Worm (Caenorhabditis elegans) whole organism, young adult: Measurements from ENCODE around the gene C54E4.12.

Experiments
- bed-2 ChIP-seq: fragments of 200-800 bp; sonication (Bioruptor generic); IDR thresholded peaks from 2 replicates; pipeline ENCODE4 v1.3.6; 2022; ENCODE audit warnings: missing genetic modification reagents, missing genetic modification characterization, missing compliant biosample characterization
- ceh-58 ChIP-seq: fragments of 200-800 bp; sonication (Bioruptor generic); IDR thresholded peaks from 2 replicates; pipeline ENCODE4 v1.3.6; 2022; ENCODE audit warnings: missing genetic modification characterization, missing compliant biosample characterization
- unc-62 ChIP-seq: fragments of 150-350 bp; optimal IDR thresholded peaks from 2 replicates; lab custom pipeline; 2014; ENCODE audit warnings: missing biosample characterization, missing genetic modification reagents, missing genetic modification characterization

ce11 chrIV:2127375-2127774, 13.1 kb downstream of the C54E4.12 start:
- no peak for TF ChIP-seq ceh-58 (GFP tag; lab: Robert Waterston, UW)
- TF ChIP-seq unc-62: no peak
- TF ChIP-seq bed-2 (GFP tag; lab: Robert Waterston, UW): no peak
